Worm (Caenorhabditis elegans) whole organism, midembryonic: ENCODE results near the gene asg-2.

Experiments used
- T22C8.4 ChIP-seq: fragments of 200-800 bp; sonication (Bioruptor generic); IDR thresholded peaks from 2 replicates; pipeline ENCODE4 v1.3.6; 2022; ENCODE audit warnings: missing genetic modification characterization, missing compliant biosample characterization
- cog-1 ChIP-seq: sonication (generic microtip); optimal IDR thresholded peaks from 2 replicates; lab custom pipeline; 2016; ENCODE audit warnings: missing genetic modification characterization, missing compliant biosample characterization
- flt-1 ChIP-seq: fragments of 200-800 bp; sonication (Bioruptor generic); IDR thresholded peaks from 2 replicates; pipeline ENCODE4 v1.3.6; 2022; ENCODE audit warnings: missing genetic modification characterization, missing compliant biosample characterization
- klf-2 ChIP-seq: fragments of 200-800 bp; sonication (Bioruptor generic); conservative IDR thresholded peaks from 2 replicates; pipeline ENCODE4 v1.3.6; 2022; ENCODE audit warnings: missing genetic modification reagents, missing genetic modification characterization, missing compliant biosample characterization
- med-1 ChIP-seq: sonication (generic microtip); optimal IDR thresholded peaks from 2 replicates; lab custom pipeline; 2017; ENCODE audit warnings: missing genetic modification characterization, mild to moderate bottlenecking, missing compliant biosample characterization, antibody characterized with exemption, missing genetic modification reagents; ENCODE audit not compliant: insufficient read depth
- ref-1 ChIP-seq: fragments of 200-800 bp; sonication (Bioruptor generic); conservative IDR thresholded peaks from 2 replicates; pipeline ENCODE4 v1.3.6; 2022; ENCODE audit warnings: missing genetic modification reagents, missing genetic modification characterization, missing compliant biosample characterization
- tab-1 ChIP-seq: fragments of 200-800 bp; sonication (Bioruptor generic); IDR thresholded peaks from 2 replicates; pipeline ENCODE4 v1.3.6; 2022; ENCODE audit warnings: missing genetic modification characterization, missing compliant biosample characterization
- ztf-23 ChIP-seq: fragments of 200-800 bp; sonication (Bioruptor generic); IDR thresholded peaks from 2 replicates; pipeline ENCODE4 v1.3.6; 2022; ENCODE audit warnings: missing genetic modification reagents, missing genetic modification characterization, missing compliant biosample characterization
- ztf-29 ChIP-seq: fragments of 200-800 bp; sonication (Bioruptor generic); IDR thresholded peaks from 2 replicates; pipeline ENCODE4 v1.3.6; 2022; ENCODE audit warnings: missing genetic modification reagents, missing genetic modification characterization, missing compliant biosample characterization

Gene asg-2

ce11 chrX:6840670-6841308 lies at the start of gene asg-2, which contains the start of gene glr-6:
Gene asg-2, plus strand, starts transcription at chrX:6841258.
Gene glr-6, minus strand, starts transcription at chrX:6840720.
- TF ChIP-seq tab-1 (no peak), flt-1 (GFP tag; lab: Robert Waterston, UW) (0 out of 2 replicates have a peak, but pooled peaks have one; percentile 53), med-1 (GFP tag; lab: Kevin White, UChicago) (no peak), cog-1 (peak; percentile 47), T22C8.4 (GFP tag; lab: Robert Waterston, UW) (peak; percentile 87)

- TF ChIP-seq ztf-23 (GFP tag; lab: Robert Waterston, UW), result no peak
- no peak for TF ChIP-seq ref-1 (GFP tag; lab: Robert Waterston, UW)
- no peak for TF ChIP-seq cog-1
- TF ChIP-seq T22C8.4 (GFP tag; lab: Robert Waterston, UW), result no peak
- TF ChIP-seq flt-1 (GFP tag; lab: Robert Waterston, UW), result no peak
Measured at ce11 chrX:6792281-6793003, 48.6 kb upstream of the asg-2 start.

- TF ChIP-seq tab-1 (no peak), klf-2 (GFP tag; lab: Robert Waterston, UW) (no peak), ztf-23 (GFP tag; lab: Robert Waterston, UW) (no peak), med-1 (GFP tag; lab: Kevin White, UChicago) (no peak)
Measured at ce11 chrX:6795843-6796521, 45.1 kb upstream of the asg-2 start.

- TF ChIP-seq ztf-29 (GFP tag; lab: Robert Waterston, UW) (no peak), ref-1 (GFP tag; lab: Robert Waterston, UW) (no peak), cog-1 (no peak), flt-1 (GFP tag; lab: Robert Waterston, UW) (no peak), tab-1 (no peak), med-1 (GFP tag; lab: Kevin White, UChicago) (no peak), klf-2 (GFP tag; lab: Robert Waterston, UW) (no peak), T22C8.4 (GFP tag; lab: Robert Waterston, UW) (no peak), ztf-23 (GFP tag; lab: Robert Waterston, UW) (no peak)
Measured at ce11 chrX:6799776-6800175, 41.3 kb upstream of the asg-2 start, which contains the start of gene M03A8.3. Gene M03A8.3, plus strand, starts transcription at chrX:6800053.

ce11 chrX:6801546-6801945 lies 39.5 kb upstream of the asg-2 start:
- TF ChIP-seq tab-1 (no peak), cog-1 (no peak), ztf-29 (GFP tag; lab: Robert Waterston, UW) (no peak), ref-1 (GFP tag; lab: Robert Waterston, UW) (no peak), klf-2 (GFP tag; lab: Robert Waterston, UW) (no peak), med-1 (GFP tag; lab: Kevin White, UChicago) (no peak), flt-1 (GFP tag; lab: Robert Waterston, UW) (no peak), T22C8.4 (GFP tag; lab: Robert Waterston, UW) (no peak), ztf-23 (GFP tag; lab: Robert Waterston, UW) (no peak)

ce11 chrX:6804405-6804804 lies 36.7 kb upstream of the asg-2 start:
- TF ChIP-seq med-1 (GFP tag; lab: Kevin White, UChicago) (no peak), klf-2 (GFP tag; lab: Robert Waterston, UW) (no peak), T22C8.4 (GFP tag; lab: Robert Waterston, UW) (no peak), ztf-23 (GFP tag; lab: Robert Waterston, UW) (no peak), flt-1 (GFP tag; lab: Robert Waterston, UW) (no peak), cog-1 (no peak), tab-1 (no peak), ztf-29 (GFP tag; lab: Robert Waterston, UW) (no peak), ref-1 (GFP tag; lab: Robert Waterston, UW) (no peak)

- TF ChIP-seq klf-2 (GFP tag; lab: Robert Waterston, UW) (no peak), cog-1 (no peak), ztf-23 (GFP tag; lab: Robert Waterston, UW) (no peak), ref-1 (GFP tag; lab: Robert Waterston, UW) (no peak), tab-1 (no peak), med-1 (GFP tag; lab: Kevin White, UChicago) (no peak), flt-1 (GFP tag; lab: Robert Waterston, UW) (no peak), T22C8.4 (GFP tag; lab: Robert Waterston, UW) (no peak)
Measured at ce11 chrX:6804857-6805256, 36.2 kb upstream of the asg-2 start.

- TF ChIP-seq cog-1 (no peak), ztf-23 (GFP tag; lab: Robert Waterston, UW) (no peak), med-1 (GFP tag; lab: Kevin White, UChicago) (no peak), tab-1 (no peak), T22C8.4 (GFP tag; lab: Robert Waterston, UW) (no peak), flt-1 (GFP tag; lab: Robert Waterston, UW) (no peak), klf-2 (GFP tag; lab: Robert Waterston, UW) (no peak), ztf-29 (GFP tag; lab: Robert Waterston, UW) (no peak), ref-1 (GFP tag; lab: Robert Waterston, UW) (no peak)
Measured at ce11 chrX:6805427-6805826, 35.6 kb upstream of the asg-2 start.

- TF ChIP-seq med-1 (GFP tag; lab: Kevin White, UChicago) (no peak), tab-1 (0 out of 2 replicates have a peak, but pooled peaks have one; percentile 35), ref-1 (GFP tag; lab: Robert Waterston, UW) (no peak), ztf-23 (GFP tag; lab: Robert Waterston, UW) (no peak; the same call in 1 of the 2 replicates)
Measured at ce11 chrX:6806463-6806862, 34.6 kb upstream of the asg-2 start, which contains the start of gene atg-2. Gene atg-2, plus strand, starts transcription at chrX:6806763.
